Fruit fly (Drosophila melanogaster) whole organism, adult: ENCODE measurements around the gene CG1246.

Source experiments
- CG5204 ChIP-seq: fragments of 200-800 bp; sonication (Bioruptor generic); optimal IDR thresholded peaks from 2 replicates; lab custom pipeline; 2016; ENCODE audit warnings: missing biosample characterization, missing genetic modification characterization
- CG7045 ChIP-seq: fragments of 200-800 bp; sonication (Bioruptor generic); optimal IDR thresholded peaks from 2 replicates; lab custom pipeline; 2017; ENCODE audit warnings: missing biosample characterization, mild to moderate bottlenecking, missing genetic modification characterization
- Clk ChIP-seq: fragments of 200-800 bp; sonication (Bioruptor generic); optimal IDR thresholded peaks from 2 replicates; lab custom pipeline; 2017; ENCODE audit warnings: missing biosample characterization, missing genetic modification characterization
- Crg-1 ChIP-seq: fragments of 200-800 bp; sonication (Bioruptor generic); optimal IDR thresholded peaks from 2 replicates; lab custom pipeline; 2016; ENCODE audit warnings: missing biosample characterization, missing genetic modification characterization
- Hr96 ChIP-seq: fragments of 200-800 bp; sonication (Bioruptor generic); optimal IDR thresholded peaks from 2 replicates; lab custom pipeline; 2016; ENCODE audit warnings: missing biosample characterization, missing genetic modification characterization
- Mnt ChIP-seq: fragments of 200-800 bp; sonication (Bioruptor generic); optimal IDR thresholded peaks from 2 replicates; lab custom pipeline; 2016; ENCODE audit warnings: missing biosample characterization, mild to moderate bottlenecking, missing genetic modification characterization
- bab1 ChIP-seq: fragments of 200-800 bp; sonication (Bioruptor generic); optimal IDR thresholded peaks from 3 replicates; lab custom pipeline; 2019; ENCODE audit warnings: missing biosample characterization, mild to moderate bottlenecking, missing genetic modification characterization, moderate library complexity
- cic ChIP-seq: fragments of 200-800 bp; sonication (Bioruptor generic); optimal IDR thresholded peaks from 2 replicates; lab custom pipeline; 2017; ENCODE audit warnings: missing biosample characterization, mild to moderate bottlenecking, missing genetic modification characterization, moderate library complexity
- kay ChIP-seq: fragments of 200-800 bp; sonication (Bioruptor generic); peaks from one replicate; lab custom pipeline; 2016; ENCODE audit warnings: missing biosample characterization, missing genetic modification characterization, borderline replicate concordance

dm6 chr3L:2608825-2609224 is 39.0 kb upstream of the CG1246 start:
- TF ChIP-seq cic (GFP tag; lab: Kevin White, UChicago) (no peak), Clk (GFP tag; lab: Kevin White, UChicago) (no peak), Hr96 (GFP tag; lab: Kevin White, UChicago) (no peak), kay (GFP tag; lab: Kevin White, UChicago) (no peak), CG7045 (GFP tag; lab: Kevin White, UChicago) (no peak), bab1 (GFP tag; lab: Kevin White, UChicago) (no peak), Crg-1 (GFP tag; lab: Kevin White, UChicago) (no peak), Mnt (GFP tag; lab: Kevin White, UChicago) (no peak), CG5204 (GFP tag; lab: Kevin White, UChicago) (no peak)
